Fruit fly (Drosophila melanogaster) whole organism, embryonic: ENCODE data around the gene Gycalpha99B.

Experiments used
- Adf1 ChIP-seq: fragments of 200-800 bp; sonication (Bioruptor generic); IDR thresholded peaks from 2 replicates; pipeline ENCODE4 v1.3.6; 2022; ENCODE audit warnings: missing biosample characterization, missing genetic modification characterization
- Aef1 ChIP-seq: fragments of 200-800 bp; sonication (Bioruptor generic); IDR thresholded peaks from 3 replicates; pipeline ENCODE4 v1.3.6; 2022; ENCODE audit warnings: missing biosample characterization, missing genetic modification characterization
- BtbVII ChIP-seq: fragments of 200-800 bp; sonication (Bioruptor generic); optimal IDR thresholded peaks from 3 replicates; lab custom pipeline; 2017; ENCODE audit warnings: missing biosample characterization, mild to moderate bottlenecking, missing genetic modification characterization
- C15 ChIP-seq: fragments of 200-800 bp; sonication (Bioruptor generic); IDR thresholded peaks from 3 replicates; pipeline ENCODE4 v1.3.6; 2022; ENCODE audit warnings: missing biosample characterization, missing genetic modification characterization
- CG10543 ChIP-seq: fragments of 200-800 bp; sonication (Bioruptor generic); optimal IDR thresholded peaks from 3 replicates; lab custom pipeline; 2017; ENCODE audit warnings: missing biosample characterization, mild to moderate bottlenecking, missing genetic modification characterization, moderate library complexity
- CG11398 ChIP-seq: fragments of 200-800 bp; sonication (Bioruptor generic); optimal IDR thresholded peaks from 2 replicates; lab custom pipeline; 2016; ENCODE audit warnings: missing biosample characterization, missing genetic modification characterization
- CG12299 ChIP-seq: fragments of 200-800 bp; sonication (Bioruptor generic); optimal IDR thresholded peaks from 2 replicates; lab custom pipeline; 2018; ENCODE audit warnings: missing biosample characterization, mild to moderate bottlenecking, missing genetic modification characterization
- CG12744 ChIP-seq: fragments of 200-800 bp; sonication (Bioruptor generic); optimal IDR thresholded peaks from 2 replicates; lab custom pipeline; 2016; ENCODE audit warnings: missing biosample characterization, missing genetic modification characterization
- CG12942 ChIP-seq: fragments of 200-800 bp; sonication (Bioruptor generic); optimal IDR thresholded peaks from 3 replicates; lab custom pipeline; 2016; ENCODE audit warnings: missing biosample characterization, missing genetic modification characterization
- CG13624 ChIP-seq: fragments of 200-800 bp; sonication (Bioruptor generic); optimal IDR thresholded peaks from 2 replicates; lab custom pipeline; 2016; ENCODE audit warnings: missing biosample characterization, missing genetic modification characterization
- CG14050 ChIP-seq: fragments of 200-800 bp; sonication (Bioruptor generic); IDR thresholded peaks from 3 replicates; pipeline ENCODE4 v1.3.6; 2022; ENCODE audit warnings: missing biosample characterization, missing genetic modification characterization
- CG1602 ChIP-seq: fragments of 200-800 bp; sonication (Bioruptor generic); optimal IDR thresholded peaks from 3 replicates; lab custom pipeline; 2016; ENCODE audit warnings: missing biosample characterization, missing genetic modification characterization
- CG16779 ChIP-seq: fragments of 200-800 bp; sonication (Bioruptor generic); IDR thresholded peaks from 2 replicates; pipeline ENCODE4 v1.3.6; 2022; ENCODE audit warnings: missing biosample characterization, missing genetic modification characterization
- CG17568 ChIP-seq: fragments of 200-800 bp; sonication (Bioruptor generic); optimal IDR thresholded peaks from 2 replicates; lab custom pipeline; 2018; ENCODE audit warnings: missing biosample characterization, mild to moderate bottlenecking, missing genetic modification characterization, moderate library complexity
- CG2129 ChIP-seq: fragments of 200-800 bp; sonication (Bioruptor generic); IDR thresholded peaks from 2 replicates; pipeline ENCODE4 v1.3.6; 2022; ENCODE audit warnings: missing biosample characterization, missing genetic modification characterization; ENCODE audit not compliant: partially characterized antibody
- CG3281 ChIP-seq: fragments of 200-800 bp; sonication (Bioruptor generic); optimal IDR thresholded peaks from 3 replicates; lab custom pipeline; 2017; ENCODE audit warnings: missing biosample characterization, mild to moderate bottlenecking, missing genetic modification characterization
- CG33557 ChIP-seq: fragments of 200-800 bp; sonication (Bioruptor generic); optimal IDR thresholded peaks from 2 replicates; lab custom pipeline; 2019; ENCODE audit warnings: missing biosample characterization, mild to moderate bottlenecking, missing genetic modification characterization, moderate library complexity
- CG6254 ChIP-seq: fragments of 200-800 bp; sonication (Bioruptor generic); optimal IDR thresholded peaks from 3 replicates; lab custom pipeline; 2017; ENCODE audit warnings: mild to moderate bottlenecking, missing biosample characterization, missing genetic modification reagents, missing genetic modification characterization
- CG7357 ChIP-seq: fragments of 200-800 bp; sonication (Bioruptor generic); IDR thresholded peaks from 3 replicates; pipeline ENCODE4 v1.3.6; 2022; ENCODE audit warnings: missing biosample characterization, missing genetic modification characterization
- CG9797 ChIP-seq: fragments of 200-800 bp; sonication (Bioruptor generic); optimal IDR thresholded peaks from 3 replicates; lab custom pipeline; 2018; ENCODE audit warnings: missing biosample characterization, mild to moderate bottlenecking, missing genetic modification characterization
- CTCF ChIP-seq: fragments of 200-800 bp; sonication (Bioruptor generic); optimal IDR thresholded peaks from 2 replicates; lab custom pipeline; 2017; ENCODE audit warnings: missing biosample characterization, mild to moderate bottlenecking, missing genetic modification characterization, moderate library complexity
- Dfd ChIP-seq, 2 experiments: fragments of >200 bp; optimal IDR thresholded peaks; 2 replicates each; lab custom pipeline; 2017; ENCODE audit warnings: missing biosample characterization in 2 of 2, missing genetic modification characterization in 2 of 2
- Dp ChIP-seq: fragments of 200-800 bp; sonication (Bioruptor generic); optimal IDR thresholded peaks from 2 replicates; lab custom pipeline; 2018; ENCODE audit warnings: missing biosample characterization, mild to moderate bottlenecking, missing genetic modification characterization, moderate library complexity
- HLH54F ChIP-seq: fragments of 200-800 bp; sonication (Bioruptor generic); optimal IDR thresholded peaks from 3 replicates; lab custom pipeline; 2016; ENCODE audit warnings: missing biosample characterization, missing genetic modification characterization
- HmgD ChIP-seq: fragments of 200-800 bp; sonication (Bioruptor generic); optimal IDR thresholded peaks from 3 replicates; lab custom pipeline; 2016; ENCODE audit warnings: missing biosample characterization, missing genetic modification characterization
- Hr3 ChIP-seq: fragments of 200-800 bp; sonication (Bioruptor generic); optimal IDR thresholded peaks from 3 replicates; lab custom pipeline; 2016; ENCODE audit warnings: missing biosample characterization, missing genetic modification characterization
- MBD-R2 ChIP-seq: fragments of 200-800 bp; sonication (Bioruptor generic); IDR thresholded peaks from 2 replicates; pipeline ENCODE4 v1.3.6; 2022; ENCODE audit warnings: missing biosample characterization, missing genetic modification characterization
- Mes4 ChIP-seq: fragments of 200-800 bp; sonication (Bioruptor generic); optimal IDR thresholded peaks from 2 replicates; lab custom pipeline; 2016; ENCODE audit warnings: missing biosample characterization, missing genetic modification characterization
- Oli ChIP-seq: fragments of 200-800 bp; sonication (Bioruptor generic); optimal IDR thresholded peaks from 2 replicates; lab custom pipeline; 2018; ENCODE audit warnings: missing biosample characterization, mild to moderate bottlenecking, missing genetic modification characterization, moderate library complexity
- Opbp ChIP-seq: fragments of 200-800 bp; sonication (Bioruptor generic); IDR thresholded peaks from 3 replicates; pipeline ENCODE4 v1.3.6; 2022; ENCODE audit warnings: missing biosample characterization, missing genetic modification characterization; ENCODE audit not compliant: partially characterized antibody
- Sry-β ChIP-seq: fragments of 200-800 bp; sonication (Bioruptor generic); optimal IDR thresholded peaks from 2 replicates; lab custom pipeline; 2018; ENCODE audit warnings: missing biosample characterization, mild to moderate bottlenecking, missing genetic modification characterization, moderate library complexity
- Sry-δ ChIP-seq: fragments of 200-800 bp; sonication (Bioruptor generic); optimal IDR thresholded peaks from 2 replicates; lab custom pipeline; 2016; ENCODE audit warnings: missing biosample characterization, missing genetic modification characterization
- Stat92E ChIP-seq, 3 experiments: fragments of >200 bp in 2 of 3; fragments of 200-800 bp in 1 of 3; sonication (Bioruptor generic) in 1 of 3; optimal IDR thresholded peaks; 2 replicates each; lab custom pipeline; 2017 to 2019; ENCODE audit warnings: missing biosample characterization in 3 of 3, missing genetic modification characterization in 3 of 3, mild to moderate bottlenecking in 1 of 3, moderate library complexity in 1 of 3
- TFAM ChIP-seq: fragments of 200-800 bp; sonication (Bioruptor generic); optimal IDR thresholded peaks from 2 replicates; lab custom pipeline; 2017; ENCODE audit warnings: missing biosample characterization, missing genetic modification characterization, inconsistent platforms
- bcd ChIP-seq: fragments of 200-800 bp; sonication (Bioruptor generic); optimal IDR thresholded peaks from 2 replicates; lab custom pipeline; 2017; ENCODE audit warnings: missing biosample characterization, mild to moderate bottlenecking, missing genetic modification characterization
- bigmax ChIP-seq: fragments of 200-800 bp; sonication (Bioruptor generic); optimal IDR thresholded peaks from 2 replicates; lab custom pipeline; 2018; ENCODE audit warnings: missing biosample characterization, mild to moderate bottlenecking, missing genetic modification characterization
- ci ChIP-seq: fragments of 200-800 bp; sonication (Bioruptor generic); IDR thresholded peaks from 3 replicates; pipeline ENCODE4 v1.3.6; 2022; ENCODE audit warnings: missing biosample characterization, missing genetic modification characterization
- fd3F ChIP-seq: fragments of 200-800 bp; sonication (Bioruptor generic); optimal IDR thresholded peaks from 2 replicates; lab custom pipeline; 2018; ENCODE audit warnings: missing biosample characterization, mild to moderate bottlenecking, missing genetic modification characterization, moderate library complexity
- fru ChIP-seq: fragments of >200 bp; optimal IDR thresholded peaks from 2 replicates; lab custom pipeline; 2017
- grau ChIP-seq: fragments of 200-800 bp; optimal IDR thresholded peaks from 3 replicates; lab custom pipeline; 2019; ENCODE audit warnings: missing biosample characterization, mild to moderate bottlenecking, missing genetic modification characterization, moderate library complexity
- ind ChIP-seq: fragments of 200-800 bp; sonication (Bioruptor generic); optimal IDR thresholded peaks from 3 replicates; lab custom pipeline; 2016; ENCODE audit warnings: missing biosample characterization, missing genetic modification characterization
- klu ChIP-seq: fragments of 200-800 bp; sonication (Bioruptor generic); IDR thresholded peaks from 2 replicates; pipeline ENCODE4 v1.3.6; 2022; ENCODE audit warnings: missing biosample characterization, missing genetic modification characterization
- lab ChIP-seq: fragments of 200-800 bp; sonication (Bioruptor generic); optimal IDR thresholded peaks from 3 replicates; lab custom pipeline; 2017; ENCODE audit warnings: missing biosample characterization, missing genetic modification characterization, mild to moderate bottlenecking, moderate library complexity, missing genetic modification reagents
- lov ChIP-seq, 2 experiments: fragments of 200-800 bp in 1 of 2; fragments of >200 bp in 1 of 2; sonication (Bioruptor generic) in 1 of 2; IDR thresholded peaks in 1 of 2; optimal IDR thresholded peaks in 1 of 2; 2 replicates in 1 of 2; 3 replicates in 1 of 2; pipeline versions ENCODE4 v1.3.6 to Lab custom; 2017 to 2022; ENCODE audit warnings: missing biosample characterization in 1 of 2, missing genetic modification characterization in 1 of 2
- luna ChIP-seq: fragments of 200-800 bp; sonication (Bioruptor generic); optimal IDR thresholded peaks from 2 replicates; lab custom pipeline; 2016; ENCODE audit warnings: missing biosample characterization, missing genetic modification characterization
- nerfin-1 ChIP-seq: fragments of 200-800 bp; sonication (Bioruptor generic); optimal IDR thresholded peaks from 3 replicates; lab custom pipeline; 2019; ENCODE audit warnings: missing biosample characterization, mild to moderate bottlenecking, missing genetic modification characterization, moderate library complexity
- odd ChIP-seq: fragments of 200-800 bp; sonication (Bioruptor generic); optimal IDR thresholded peaks from 2 replicates; lab custom pipeline; 2017; ENCODE audit warnings: missing biosample characterization, mild to moderate bottlenecking, missing genetic modification characterization
- phol ChIP-seq: fragments of 200-800 bp; sonication (Bioruptor generic); optimal IDR thresholded peaks from 3 replicates; lab custom pipeline; 2018; ENCODE audit warnings: missing biosample characterization, mild to moderate bottlenecking, missing genetic modification characterization, moderate library complexity
- sc ChIP-seq, 3 experiments: fragments of >200 bp in 2 of 3; fragments of 200-800 bp in 1 of 3; sonication (Bioruptor generic) in 1 of 3; optimal IDR thresholded peaks; 2 replicates in 2 of 3; 3 replicates in 1 of 3; lab custom pipeline; 2017; ENCODE audit warnings: mild to moderate bottlenecking in 1 of 3, missing biosample characterization in 1 of 3, missing genetic modification characterization in 1 of 3, missing genetic modification reagents in 1 of 3
- sens ChIP-seq: fragments of 200-800 bp; sonication (Bioruptor generic); peaks from one replicate; lab custom pipeline; 2016; ENCODE audit warnings: missing biosample characterization, missing genetic modification characterization
- tll ChIP-seq, 2 experiments: fragments of 200-800 bp in 1 of 2; fragments of >200 bp in 1 of 2; sonication (Bioruptor generic) in 1 of 2; optimal IDR thresholded peaks; 2 replicates each; lab custom pipeline; 2017 to 2019; ENCODE audit warnings: missing biosample characterization in 2 of 2, missing genetic modification characterization in 2 of 2, mild to moderate bottlenecking in 1 of 2, moderate library complexity in 1 of 2

Gene Gycalpha99B

DNA sequence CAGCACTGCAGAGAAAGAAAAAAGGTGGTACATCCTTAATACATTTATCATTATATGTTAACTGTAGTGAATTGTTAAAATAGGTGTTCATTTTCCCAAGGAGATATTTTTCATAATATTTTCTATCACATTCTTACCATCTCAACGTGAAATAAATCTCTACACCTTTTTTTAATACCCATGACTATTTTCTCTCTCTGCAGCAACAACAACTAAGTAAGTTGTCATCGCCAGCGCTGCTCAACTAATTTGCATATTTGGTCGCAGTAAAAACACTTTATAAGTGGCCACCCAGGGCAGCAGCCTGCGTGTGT, 8.2 kb downstream of the Gycalpha99B start (continued):
- peak; percentile 8 for TF ChIP-seq CG17568 (GFP tag; lab: Kevin White, UChicago)
- no peak for TF ChIP-seq Sry-δ (GFP tag; lab: Kevin White, UChicago)
- TF ChIP-seq Sry-β (GFP tag; lab: Kevin White, UChicago): no peak
- peak; percentile 26 for TF ChIP-seq CG1602 (GFP tag; lab: Kevin White, UChicago)
- TF ChIP-seq CTCF (GFP tag; lab: Kevin White, UChicago): no peak
- TF ChIP-seq klu (GFP tag; lab: Robert Waterston, UW): no peak
- TF ChIP-seq sc (optimal IDR thresholded peaks at IDR 0.05; lab: Kevin White, UChicago): no peak
- TF ChIP-seq sc (GFP tag; optimal IDR thresholded peaks at IDR 0.05; lab: Kevin White, UChicago): no peak
- no peak for TF ChIP-seq C15 (GFP tag; lab: Robert Waterston, UW)
- TF ChIP-seq CG33557: peak; percentile 12
- TF ChIP-seq CG12744 (GFP tag; lab: Kevin White, UChicago): no peak
- no peak for TF ChIP-seq TFAM (GFP tag; lab: Kevin White, UChicago)
- TF ChIP-seq Dfd (GFP tag; optimal IDR thresholded peaks at IDR 0.05; lab: Kevin White, UChicago): no peak
- TF ChIP-seq odd: no peak
- TF ChIP-seq Opbp (GFP tag; lab: Robert Waterston, UW): no peak
- no peak for TF ChIP-seq MBD-R2 (GFP tag; lab: Robert Waterston, UW)
- no peak for TF ChIP-seq CG11398 (GFP tag; lab: Kevin White, UChicago)
- 0 out of 3 replicates have a peak, but pooled peaks have one; percentile 18 for TF ChIP-seq CG7357 (GFP tag; lab: Robert Waterston, UW)
- TF ChIP-seq HLH54F (GFP tag; lab: Kevin White, UChicago): no peak
- TF ChIP-seq CG10543 (GFP tag; lab: Kevin White, UChicago): no peak
- TF ChIP-seq ci (GFP tag; lab: Robert Waterston, UW): no peak
- TF ChIP-seq CG3281 (GFP tag; lab: Kevin White, UChicago): no peak
- no peak for TF ChIP-seq Adf1
- peak; percentile 4 for TF ChIP-seq CG12942
- TF ChIP-seq lov (optimal IDR thresholded peaks at IDR 0.05; lab: Kevin White, UChicago): no peak
- no peak for TF ChIP-seq lov (GFP tag; IDR thresholded peaks at IDR 0.05; lab: Robert Waterston, UW)
- no peak for TF ChIP-seq tll (GFP tag; optimal IDR thresholded peaks at IDR 0.05; lab: Kevin White, UChicago)
- TF ChIP-seq nerfin-1 (tag; lab: Kevin White, UChicago): peak; percentile 31
- TF ChIP-seq HmgD (GFP tag; lab: Kevin White, UChicago): no peak
- peak; percentile 61 for TF ChIP-seq phol (tag; lab: Kevin White, UChicago)
- no peak for TF ChIP-seq Mes4 (GFP tag; lab: Kevin White, UChicago)
- no peak; the same call in 2 of the 3 replicates for TF ChIP-seq CG14050 (GFP tag; lab: Robert Waterston, UW)
- no peak for TF ChIP-seq bigmax (GFP tag; lab: Kevin White, UChicago)
- peak; percentile 34 for TF ChIP-seq Hr3 (GFP tag; lab: Kevin White, UChicago)
- no peak for TF ChIP-seq bcd (GFP tag; lab: Kevin White, UChicago)
- TF ChIP-seq lab: no peak
- no peak for TF ChIP-seq Dp (GFP tag; lab: Kevin White, UChicago)
- TF ChIP-seq CG12299 (tag; lab: Kevin White, UChicago): no peak
- no peak for TF ChIP-seq BtbVII (GFP tag; lab: Kevin White, UChicago)
- TF ChIP-seq CG16779 (GFP tag; lab: Robert Waterston, UW): no peak
- peak; percentile 19 for TF ChIP-seq ind (GFP tag; lab: Kevin White, UChicago)
- TF ChIP-seq CG6254: no peak
- TF ChIP-seq grau (tag; lab: Kevin White, UChicago): peak; percentile 58
- TF ChIP-seq luna: no peak
- TF ChIP-seq CG9797 (GFP tag; lab: Kevin White, UChicago): no peak
- TF ChIP-seq Stat92E (GFP tag; optimal IDR thresholded peaks at IDR 0.05; lab: Kevin White, UChicago): no peak
- TF ChIP-seq Aef1 (GFP tag; lab: Robert Waterston, UW): peak; percentile 29; the same call in 1 of the 3 replicates
- TF ChIP-seq fru (lab: Kevin White, UChicago): no peak
- no peak for TF ChIP-seq fd3F (GFP tag; lab: Kevin White, UChicago)
- peak; percentile 95 for TF ChIP-seq sens (GFP tag; lab: Kevin White, UChicago)
- peak; percentile 53 for TF ChIP-seq Oli
- TF ChIP-seq CG13624 (GFP tag; lab: Kevin White, UChicago): peak; percentile 26
- TF ChIP-seq CG2129 (GFP tag; lab: Robert Waterston, UW): no peak
